Fruit fly (Drosophila melanogaster) whole organism, wandering third instar larva: ENCODE results near the gene CG15211.

ENCODE experiments used
- Dif ChIP-seq: fragments of 200-275, 200-300 bp; sonication (Bioruptor generic); optimal IDR thresholded peaks from 2 replicates; lab custom pipeline; 2018; ENCODE audit warnings: missing biosample characterization, missing genetic modification characterization; ENCODE audit not compliant: partially characterized antibody
- HLH106 ChIP-seq: fragments of 200-800 bp; optimal IDR thresholded peaks from 3 replicates; lab custom pipeline; 2019; ENCODE audit warnings: missing biosample characterization, mild to moderate bottlenecking, missing genetic modification characterization, moderate library complexity
- Hr78 ChIP-seq: fragments of >200 bp; optimal IDR thresholded peaks from 2 replicates; lab custom pipeline; 2017; ENCODE audit warnings: missing biosample characterization, missing genetic modification characterization
- Hr83 ChIP-seq: fragments of 200-300 bp; sonication (Bioruptor generic); optimal IDR thresholded peaks from 2 replicates; lab custom pipeline; 2016; ENCODE audit warnings: missing biosample characterization, mild to moderate bottlenecking, missing genetic modification characterization, moderate library complexity; ENCODE audit not compliant: poor library complexity, severe bottlenecking
- Jra ChIP-seq: sonication (Bioruptor generic); optimal IDR thresholded peaks from 2 replicates; lab custom pipeline; 2016; ENCODE audit warnings: missing biosample characterization, missing genetic modification characterization
- OdsH ChIP-seq: fragments of 200-800 bp; sonication (Bioruptor generic); optimal IDR thresholded peaks from 2 replicates; lab custom pipeline; 2016; ENCODE audit warnings: missing biosample characterization, mild to moderate bottlenecking, missing genetic modification characterization
- Rel ChIP-seq, 2 experiments: fragments of 200-800 bp; sonication (Bioruptor generic) in 1 of 2; optimal IDR thresholded peaks; 2 replicates in 1 of 2; 3 replicates in 1 of 2; lab custom pipeline; 2016 to 2019; ENCODE audit warnings: mild to moderate bottlenecking in 2 of 2, missing biosample characterization in 2 of 2, missing genetic modification characterization in 2 of 2, moderate library complexity in 1 of 2
- psq ChIP-seq: fragments of 200-800 bp; sonication (Bioruptor generic); optimal IDR thresholded peaks from 3 replicates; lab custom pipeline; 2017; ENCODE audit warnings: missing biosample characterization, mild to moderate bottlenecking, missing genetic modification characterization, moderate library complexity

dm6 chrX:10751777-10752176 is 20.6 kb upstream of the CG15211 start:
- TF ChIP-seq Jra (no peak), psq (GFP tag; lab: Kevin White, UChicago) (no peak), Dif (GFP tag; lab: Kevin White, UChicago) (no peak), OdsH (no peak), HLH106 (tag; lab: Kevin White, UChicago) (no peak), Rel (GFP tag; optimal IDR thresholded peaks at IDR 0.05; lab: Kevin White, UChicago) (no peak), Rel (tag; optimal IDR thresholded peaks at IDR 0.05; lab: Kevin White, UChicago) (no peak), Hr78 (GFP tag; lab: Kevin White, UChicago) (no peak), Hr83 (GFP tag; lab: Kevin White, UChicago) (no peak)
